Fruit fly (Drosophila melanogaster) whole organism, embryonic: Measurements from ENCODE around the gene Ctr9.

Experiments
- Atf3 ChIP-seq: fragments of 200-800 bp; sonication (Bioruptor generic); optimal IDR thresholded peaks from 3 replicates; lab custom pipeline; 2016; ENCODE audit warnings: missing biosample characterization, missing genetic modification characterization
- B-H1 ChIP-seq: fragments of 200-800 bp; sonication (Bioruptor generic); IDR thresholded peaks from 3 replicates; pipeline ENCODE4 v1.3.6; 2022; ENCODE audit warnings: missing biosample characterization, missing genetic modification characterization
- CG10147 ChIP-seq: fragments of 200-800 bp; sonication (Bioruptor generic); optimal IDR thresholded peaks from 2 replicates; lab custom pipeline; 2019; ENCODE audit warnings: missing biosample characterization, mild to moderate bottlenecking, missing genetic modification characterization, moderate library complexity
- CG10209 ChIP-seq: fragments of 200-800 bp; sonication (Bioruptor generic); optimal IDR thresholded peaks from 3 replicates; lab custom pipeline; 2017; ENCODE audit warnings: missing biosample characterization, mild to moderate bottlenecking, missing genetic modification characterization, missing genetic modification reagents
- CG11560 ChIP-seq: fragments of 200-800 bp; sonication (Bioruptor generic); IDR thresholded peaks from 3 replicates; pipeline ENCODE4 v1.3.6; 2022; ENCODE audit warnings: missing biosample characterization, missing genetic modification characterization
- CG11723 ChIP-seq: fragments of 200-800 bp; sonication (Bioruptor generic); optimal IDR thresholded peaks from 2 replicates; lab custom pipeline; 2017; ENCODE audit warnings: missing biosample characterization, mild to moderate bottlenecking, missing genetic modification characterization
- CG12744 ChIP-seq: fragments of 200-800 bp; sonication (Bioruptor generic); optimal IDR thresholded peaks from 2 replicates; lab custom pipeline; 2016; ENCODE audit warnings: missing biosample characterization, missing genetic modification characterization
- CG13424 ChIP-seq: fragments of 200-800 bp; sonication (Bioruptor generic); optimal IDR thresholded peaks from 2 replicates; lab custom pipeline; 2019; ENCODE audit warnings: missing biosample characterization, mild to moderate bottlenecking, missing genetic modification characterization, moderate library complexity
- CG14050 ChIP-seq: fragments of 200-800 bp; sonication (Bioruptor generic); IDR thresholded peaks from 3 replicates; pipeline ENCODE4 v1.3.6; 2022; ENCODE audit warnings: missing biosample characterization, missing genetic modification characterization
- CG15479 ChIP-seq: fragments of 200-800 bp; sonication (Bioruptor generic); optimal IDR thresholded peaks from 3 replicates; lab custom pipeline; 2019; ENCODE audit warnings: missing biosample characterization, mild to moderate bottlenecking, missing genetic modification characterization, moderate library complexity
- CG1647 ChIP-seq: fragments of 200-800 bp; sonication (Bioruptor generic); optimal IDR thresholded peaks from 3 replicates; lab custom pipeline; 2016; ENCODE audit warnings: missing biosample characterization, missing genetic modification characterization
- CG17568 ChIP-seq: fragments of 200-800 bp; sonication (Bioruptor generic); optimal IDR thresholded peaks from 2 replicates; lab custom pipeline; 2018; ENCODE audit warnings: missing biosample characterization, mild to moderate bottlenecking, missing genetic modification characterization, moderate library complexity
- CG18619 ChIP-seq: fragments of 200-800 bp; sonication (Bioruptor generic); optimal IDR thresholded peaks from 3 replicates; lab custom pipeline; 2017; ENCODE audit warnings: missing biosample characterization, mild to moderate bottlenecking, missing genetic modification characterization
- CG2116 ChIP-seq: fragments of 200-800 bp; sonication (Bioruptor generic); optimal IDR thresholded peaks from 3 replicates; lab custom pipeline; 2018; ENCODE audit warnings: missing biosample characterization, mild to moderate bottlenecking, missing genetic modification characterization
- CG2202 ChIP-seq: fragments of 200-800 bp; sonication (Bioruptor generic); optimal IDR thresholded peaks from 2 replicates; lab custom pipeline; 2018; ENCODE audit warnings: missing biosample characterization, mild to moderate bottlenecking, missing genetic modification characterization
- CG34224 ChIP-seq: fragments of 200-800 bp; sonication (Bioruptor generic); IDR thresholded peaks from 3 replicates; pipeline ENCODE4 v1.3.6; 2022; ENCODE audit warnings: missing biosample characterization, missing genetic modification characterization; ENCODE audit not compliant: partially characterized antibody
- CG4820 ChIP-seq: fragments of 200-800 bp; sonication (Bioruptor generic); optimal IDR thresholded peaks from 3 replicates; lab custom pipeline; 2016; ENCODE audit warnings: missing biosample characterization, missing genetic modification characterization
- CG5245 ChIP-seq: fragments of 200-800 bp; sonication (Bioruptor generic); optimal IDR thresholded peaks from 3 replicates; lab custom pipeline; 2016; ENCODE audit warnings: missing biosample characterization, missing genetic modification characterization
- CG6254 ChIP-seq: fragments of 200-800 bp; sonication (Bioruptor generic); optimal IDR thresholded peaks from 3 replicates; lab custom pipeline; 2017; ENCODE audit warnings: mild to moderate bottlenecking, missing biosample characterization, missing genetic modification reagents, missing genetic modification characterization
- CG7556 ChIP-seq: fragments of 200-800 bp; sonication (Bioruptor generic); optimal IDR thresholded peaks from 2 replicates; lab custom pipeline; 2017; ENCODE audit warnings: missing biosample characterization, mild to moderate bottlenecking, missing genetic modification characterization
- CG9727 ChIP-seq: fragments of 200-800 bp; sonication (Bioruptor generic); optimal IDR thresholded peaks from 3 replicates; lab custom pipeline; 2017; ENCODE audit warnings: missing biosample characterization, mild to moderate bottlenecking, missing genetic modification characterization
- CG9817 ChIP-seq: fragments of 200-800 bp; sonication (Bioruptor generic); optimal IDR thresholded peaks from 2 replicates; lab custom pipeline; 2018; ENCODE audit warnings: missing biosample characterization, mild to moderate bottlenecking, missing genetic modification characterization, moderate library complexity
- Dad ChIP-seq: fragments of 200-800 bp; sonication (Bioruptor generic); optimal IDR thresholded peaks from 3 replicates; lab custom pipeline; 2016; ENCODE audit warnings: missing biosample characterization, missing genetic modification characterization
- Eip74EF ChIP-seq, 2 experiments: fragments of 200-800 bp in 1 of 2; fragments of >200 bp in 1 of 2; sonication (Bioruptor generic) in 1 of 2; optimal IDR thresholded peaks; 2 replicates each; lab custom pipeline; 2017 to 2019; ENCODE audit warnings: missing biosample characterization in 2 of 2, missing genetic modification characterization in 2 of 2, mild to moderate bottlenecking in 1 of 2, moderate library complexity in 1 of 2
- HLH54F ChIP-seq: fragments of 200-800 bp; sonication (Bioruptor generic); optimal IDR thresholded peaks from 3 replicates; lab custom pipeline; 2016; ENCODE audit warnings: missing biosample characterization, missing genetic modification characterization
- HLHmδ ChIP-seq: fragments of 200-800 bp; sonication (Bioruptor generic); optimal IDR thresholded peaks from 2 replicates; lab custom pipeline; 2018; ENCODE audit warnings: missing biosample characterization, mild to moderate bottlenecking, missing genetic modification characterization, moderate library complexity
- Hand ChIP-seq: fragments of 200-800 bp; sonication (Bioruptor generic); optimal IDR thresholded peaks from 2 replicates; lab custom pipeline; 2017; ENCODE audit warnings: mild to moderate bottlenecking, missing biosample characterization, missing genetic modification reagents, missing genetic modification characterization
- Hey ChIP-seq: fragments of 200-800 bp; sonication (Bioruptor generic); optimal IDR thresholded peaks from 3 replicates; lab custom pipeline; 2018; ENCODE audit warnings: missing biosample characterization, mild to moderate bottlenecking, missing genetic modification characterization
- Lim3 ChIP-seq: fragments of 200-800 bp; sonication (Bioruptor generic); IDR thresholded peaks from 2 replicates; pipeline ENCODE4 v1.3.6; 2022; ENCODE audit warnings: missing biosample characterization, missing genetic modification characterization
- MESR4 ChIP-seq: fragments of 200-800 bp; sonication (Bioruptor generic); optimal IDR thresholded peaks from 2 replicates; lab custom pipeline; 2018; ENCODE audit warnings: missing biosample characterization, mild to moderate bottlenecking, missing genetic modification characterization, moderate library complexity
- NK7.1 ChIP-seq: fragments of 200-800 bp; sonication (Bioruptor generic); optimal IDR thresholded peaks from 3 replicates; lab custom pipeline; 2016; ENCODE audit warnings: missing biosample characterization, missing genetic modification characterization
- Rx ChIP-seq: fragments of 200-800 bp; sonication (Bioruptor generic); IDR thresholded peaks from 2 replicates; pipeline ENCODE4 v1.3.6; 2022; ENCODE audit warnings: missing biosample characterization, missing genetic modification characterization
- Usf ChIP-seq: fragments of 200-800 bp; sonication (Bioruptor generic); optimal IDR thresholded peaks from 2 replicates; lab custom pipeline; 2017; ENCODE audit warnings: missing genotype, missing biosample characterization, missing genetic modification characterization
- Xrp1 ChIP-seq: fragments of 200-800 bp; sonication (Bioruptor generic); IDR thresholded peaks from 2 replicates; pipeline ENCODE4 v1.3.6; 2022; ENCODE audit warnings: missing biosample characterization, missing genetic modification characterization
- ara ChIP-seq: fragments of 200-800 bp; sonication (Bioruptor generic); IDR thresholded peaks from 2 replicates; pipeline ENCODE4 v1.3.6; 2022; ENCODE audit warnings: missing biosample characterization, missing genetic modification characterization
- dmrt11E ChIP-seq: fragments of 200-800 bp; sonication (Bioruptor generic); optimal IDR thresholded peaks from 3 replicates; lab custom pipeline; 2018; ENCODE audit warnings: missing biosample characterization, mild to moderate bottlenecking, missing genetic modification characterization, moderate library complexity
- eyg ChIP-seq: fragments of 200-800 bp; sonication (Bioruptor generic); optimal IDR thresholded peaks from 3 replicates; lab custom pipeline; 2016; ENCODE audit warnings: missing biosample characterization, missing genetic modification characterization
- hkb ChIP-seq, 2 experiments: fragments of 200-800 bp in 1 of 2; fragments of >200 bp in 1 of 2; sonication (Bioruptor generic) in 1 of 2; IDR thresholded peaks in 1 of 2; optimal IDR thresholded peaks in 1 of 2; 2 replicates each; pipeline versions ENCODE4 v1.3.6 to Lab custom; 2017 to 2022; ENCODE audit warnings: missing biosample characterization in 1 of 2, missing genetic modification characterization in 1 of 2
- ind ChIP-seq: fragments of 200-800 bp; sonication (Bioruptor generic); optimal IDR thresholded peaks from 3 replicates; lab custom pipeline; 2016; ENCODE audit warnings: missing biosample characterization, missing genetic modification characterization
- luna ChIP-seq: fragments of 200-800 bp; sonication (Bioruptor generic); optimal IDR thresholded peaks from 2 replicates; lab custom pipeline; 2016; ENCODE audit warnings: missing biosample characterization, missing genetic modification characterization
- nerfin-1 ChIP-seq: fragments of 200-800 bp; sonication (Bioruptor generic); optimal IDR thresholded peaks from 3 replicates; lab custom pipeline; 2019; ENCODE audit warnings: missing biosample characterization, mild to moderate bottlenecking, missing genetic modification characterization, moderate library complexity
- salm ChIP-seq: fragments of 200-800 bp; sonication (Bioruptor generic); optimal IDR thresholded peaks from 2 replicates; lab custom pipeline; 2018; ENCODE audit warnings: missing biosample characterization, mild to moderate bottlenecking, missing genetic modification characterization
- sens ChIP-seq: fragments of 200-800 bp; sonication (Bioruptor generic); peaks from one replicate; lab custom pipeline; 2016; ENCODE audit warnings: missing biosample characterization, missing genetic modification characterization
- seq ChIP-seq: fragments of 200-800 bp; sonication (Bioruptor generic); IDR thresholded peaks from 2 replicates; pipeline ENCODE4 v1.3.6; 2022; ENCODE audit warnings: missing biosample characterization, missing genetic modification characterization
- sim ChIP-seq: fragments of 200-800 bp; sonication (Bioruptor generic); IDR thresholded peaks from 2 replicates; pipeline ENCODE4 v1.3.6; 2022; ENCODE audit warnings: missing biosample characterization, missing genetic modification characterization
- so ChIP-seq: fragments of 200-800 bp; sonication (Bioruptor generic); IDR thresholded peaks from 3 replicates; pipeline ENCODE4 v1.3.6; 2022; ENCODE audit warnings: missing biosample characterization, missing genetic modification characterization
- sqz ChIP-seq: fragments of 200-800 bp; sonication (Bioruptor generic); optimal IDR thresholded peaks from 3 replicates; lab custom pipeline; 2018; ENCODE audit warnings: missing biosample characterization, mild to moderate bottlenecking, missing genetic modification characterization
- toy ChIP-seq: fragments of 200-800 bp; sonication (Bioruptor generic); IDR thresholded peaks from 2 replicates; pipeline ENCODE4 v1.3.6; 2022; ENCODE audit warnings: missing biosample characterization, missing genetic modification characterization
- tx ChIP-seq: fragments of 200-800 bp; sonication (Bioruptor generic); optimal IDR thresholded peaks from 2 replicates; lab custom pipeline; 2016; ENCODE audit warnings: missing biosample characterization, missing genetic modification characterization
- unpg ChIP-seq: fragments of 200-800 bp; sonication (Bioruptor generic); optimal IDR thresholded peaks from 3 replicates; lab custom pipeline; 2018; ENCODE audit warnings: missing biosample characterization, mild to moderate bottlenecking, missing genetic modification characterization, moderate library complexity
- yki ChIP-seq: fragments of >200 bp; optimal IDR thresholded peaks from 3 replicates; lab custom pipeline; 2018

The Ctr9 gene

dm6 chr3L:1335428-1335764 is 28.4 kb downstream of the Ctr9 start (continued):
- TF ChIP-seq sim (GFP tag; lab: Robert Waterston, UW) (no peak), hkb (optimal IDR thresholded peaks at IDR 0.05; lab: Kevin White, UChicago) (no peak), hkb (GFP tag; IDR thresholded peaks at IDR 0.05; lab: Robert Waterston, UW) (peak; percentile 73), CG4820 (GFP tag; lab: Kevin White, UChicago) (no peak), CG7556 (GFP tag; lab: Kevin White, UChicago) (peak; percentile 21), HLHmδ (no peak), Lim3 (0 out of 2 replicates have a peak, but pooled peaks have one; percentile 17), CG12744 (GFP tag; lab: Kevin White, UChicago) (no peak), CG10147 (GFP tag; lab: Kevin White, UChicago) (no peak), CG9817 (peak; percentile 15), salm (tag; lab: Kevin White, UChicago) (no peak), CG11723 (GFP tag; lab: Kevin White, UChicago) (no peak), CG14050 (GFP tag; lab: Robert Waterston, UW) (peak; percentile 38; the same call in 2 of the 3 replicates), ara (GFP tag; lab: Robert Waterston, UW) (no peak), sens (peak; percentile 10), nerfin-1 (tag; lab: Kevin White, UChicago) (peak; percentile 56), eyg (GFP tag; lab: Kevin White, UChicago) (no peak), Atf3 (GFP tag; lab: Kevin White, UChicago) (no peak), Usf (GFP tag; lab: Kevin White, UChicago) (no peak), NK7.1 (GFP tag; lab: Kevin White, UChicago) (peak; percentile 29), CG2116 (no peak), luna (no peak), CG1647 (peak; percentile 49), sqz (GFP tag; lab: Kevin White, UChicago) (no peak), yki (no peak), unpg (peak; percentile 43), MESR4 (GFP tag; lab: Kevin White, UChicago) (no peak), Xrp1 (peak; percentile 70), CG2202 (tag; lab: Kevin White, UChicago) (no peak), CG10209 (GFP tag; lab: Kevin White, UChicago) (peak; percentile 35), CG11560 (no peak), Rx (GFP tag; lab: Robert Waterston, UW) (peak; percentile 61; the same call in 1 of the 2 replicates), so (peak; percentile 37; the same call in 1 of the 3 replicates), toy (GFP tag; lab: Robert Waterston, UW) (no peak), dmrt11E (tag; lab: Kevin White, UChicago) (no peak), CG13424 (tag; lab: Kevin White, UChicago) (peak; percentile 39), seq (GFP tag; lab: Robert Waterston, UW) (peak; percentile 67), CG15479 (GFP tag; lab: Kevin White, UChicago) (peak; percentile 63), Hand (GFP tag; lab: Kevin White, UChicago) (no peak), ind (GFP tag; lab: Kevin White, UChicago) (peak; percentile 62), CG34224 (GFP tag; lab: Robert Waterston, UW) (no peak), CG5245 (peak; percentile 35), tx (GFP tag; lab: Kevin White, UChicago) (no peak), CG9727 (GFP tag; lab: Kevin White, UChicago) (peak; percentile 54), CG18619 (peak; percentile 19), B-H1 (GFP tag; lab: Robert Waterston, UW) (peak; percentile 55; the same call in 1 of the 3 replicates), HLH54F (GFP tag; lab: Kevin White, UChicago) (no peak), Hey (tag; lab: Kevin White, UChicago) (no peak), Dad (no peak), CG17568 (no peak), CG6254 (GFP tag; lab: Kevin White, UChicago) (no peak), Eip74EF (GFP tag; optimal IDR thresholded peaks at IDR 0.05; lab: Kevin White, UChicago) (no peak)
